Worm (Caenorhabditis elegans) whole organism, early embryonic: Measurements from ENCODE around the gene nspc-20.

ENCODE experiments used
- B0310.2 ChIP-seq: sonication (generic microtip); optimal IDR thresholded peaks from 2 replicates; lab custom pipeline; 2016; ENCODE audit warnings: mild to moderate bottlenecking, missing genetic modification characterization, missing compliant biosample characterization
- F13C5.2 ChIP-seq: sonication (generic microtip); optimal IDR thresholded peaks from 2 replicates; lab custom pipeline; 2017; ENCODE audit warnings: mild to moderate bottlenecking, missing genetic modification characterization, inconsistent platforms, missing compliant biosample characterization
- aly-1 ChIP-seq: sonication (generic microtip); optimal IDR thresholded peaks from 2 replicates; lab custom pipeline; 2016; ENCODE audit warnings: missing genetic modification characterization, missing compliant biosample characterization
- ama-1 ChIP-seq: fragments of 150-350 bp; optimal IDR thresholded peaks from 2 replicates; lab custom pipeline; 2014
- ceh-13 ChIP-seq: fragments of 200-800 bp; sonication (Bioruptor generic); optimal IDR thresholded peaks from 2 replicates; lab custom pipeline; 2018; ENCODE audit warnings: mild to moderate bottlenecking, missing genetic modification characterization, missing compliant biosample characterization
- ceh-36 ChIP-seq: sonication (generic microtip); optimal IDR thresholded peaks from 2 replicates; lab custom pipeline; 2016; ENCODE audit warnings: missing genetic modification characterization, inconsistent platforms, missing compliant biosample characterization
- ets-7 ChIP-seq: sonication (generic microtip); optimal IDR thresholded peaks from 2 replicates; lab custom pipeline; 2016; ENCODE audit warnings: missing genotype, missing genetic modification characterization, missing compliant biosample characterization
- flt-1 ChIP-seq: fragments of 200-800 bp; sonication (Bioruptor generic); IDR thresholded peaks from 2 replicates; pipeline ENCODE4 v1.3.6; 2022; ENCODE audit warnings: missing genetic modification characterization, missing compliant biosample characterization
- hmbx-1 ChIP-seq: sonication (generic microtip); optimal IDR thresholded peaks from 2 replicates; lab custom pipeline; 2016; ENCODE audit warnings: mild to moderate bottlenecking, missing genetic modification characterization, missing compliant biosample characterization
- hmg-4 ChIP-seq: fragments of 200-800 bp; sonication (Bioruptor generic); optimal IDR thresholded peaks from 2 replicates; lab custom pipeline; 2018; ENCODE audit warnings: mild to moderate bottlenecking, missing genetic modification characterization, missing compliant biosample characterization
- hnd-1 ChIP-seq: sonication (generic microtip); optimal IDR thresholded peaks from 2 replicates; lab custom pipeline; 2016; ENCODE audit warnings: missing genetic modification characterization, missing compliant biosample characterization
- pes-1 ChIP-seq: fragments of 200-800 bp; sonication (Bioruptor generic); IDR thresholded peaks from 2 replicates; pipeline ENCODE4 v1.3.6; 2022; ENCODE audit warnings: missing genetic modification reagents, missing genetic modification characterization, missing compliant biosample characterization
- scrt-1 ChIP-seq: fragments of 200-800 bp; sonication (Bioruptor generic); IDR thresholded peaks from 2 replicates; pipeline ENCODE4 v1.3.6; 2022; ENCODE audit warnings: missing genetic modification characterization, missing compliant biosample characterization
- sea-1 ChIP-seq: fragments of 200-800 bp; sonication (Bioruptor generic); conservative IDR thresholded peaks from 2 replicates; pipeline ENCODE4 v1.3.6; 2022; ENCODE audit warnings: missing genetic modification characterization, missing compliant biosample characterization
- tbx-11 ChIP-seq: fragments of 200-800 bp; sonication (Bioruptor generic); IDR thresholded peaks from 2 replicates; pipeline ENCODE4 v1.3.6; 2022; ENCODE audit warnings: missing genetic modification characterization, missing compliant biosample characterization
- tbx-37 ChIP-seq: fragments of 200-800 bp; sonication (Bioruptor generic); conservative IDR thresholded peaks from 2 replicates; pipeline ENCODE4 v1.3.6; 2022; ENCODE audit warnings: missing genetic modification reagents, missing genetic modification characterization, missing compliant biosample characterization
- tra-4 ChIP-seq: sonication (generic microtip); optimal IDR thresholded peaks from 2 replicates; lab custom pipeline; 2017; ENCODE audit warnings: missing genetic modification characterization, missing compliant biosample characterization

The nspc-20 gene

ce11 chrX:14530107-14530506 lies at the start of gene nspc-20:
Gene nspc-20 (minus strand): TSS chrX:14530207.
- no peak for TF ChIP-seq sea-1 (GFP tag; lab: Robert Waterston, UW)

ce11 chrX:14577579-14578127 lies 47.6 kb upstream of the nspc-20 start, which contains the start of gene let-4:
Gene let-4 (plus strand): TSS chrX:14577935.
- TF ChIP-seq flt-1 (GFP tag; lab: Robert Waterston, UW) (no peak), ceh-36 (tag; lab: Kevin White, UChicago) (peak; percentile 14), hmg-4 (peak; percentile 85)

DNA sequence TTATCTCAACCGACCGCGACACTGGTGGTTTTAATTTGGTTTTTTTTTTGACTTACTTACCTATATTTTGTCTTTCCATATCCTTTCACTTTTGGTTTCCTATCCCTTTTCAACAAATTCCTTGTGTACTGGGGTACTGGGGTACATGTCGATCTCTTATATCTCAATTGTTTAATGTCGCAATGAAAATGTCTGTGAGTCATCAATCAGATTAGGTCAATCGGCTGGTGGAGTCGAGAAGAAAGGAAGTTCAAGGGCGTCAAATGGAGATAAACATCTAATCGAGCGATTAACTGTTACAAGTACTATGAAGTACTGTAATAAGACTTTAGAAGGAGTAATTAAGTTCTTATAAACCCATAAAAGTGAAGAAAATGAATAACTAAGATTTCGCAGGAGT lies 45.9 kb upstream of the nspc-20 start:
- TF ChIP-seq ama-1 (lab: Kevin White, UChicago) (no peak), scrt-1 (GFP tag; lab: Robert Waterston, UW) (no peak), aly-1 (tag; lab: Kevin White, UChicago) (no peak), B0310.2 (tag; lab: Kevin White, UChicago) (no peak), hnd-1 (tag; lab: Kevin White, UChicago) (no peak), tbx-37 (GFP tag; lab: Robert Waterston, UW) (no peak), ceh-36 (tag; lab: Kevin White, UChicago) (no peak), ets-7 (tag; lab: Kevin White, UChicago) (no peak), pes-1 (no peak), F13C5.2 (tag; lab: Kevin White, UChicago) (no peak), tbx-11 (GFP tag; lab: Robert Waterston, UW) (no peak), flt-1 (GFP tag; lab: Robert Waterston, UW) (no peak), ceh-13 (GFP tag; lab: Kevin White, UChicago) (no peak), tra-4 (tag; lab: Kevin White, UChicago) (no peak)

DNA sequence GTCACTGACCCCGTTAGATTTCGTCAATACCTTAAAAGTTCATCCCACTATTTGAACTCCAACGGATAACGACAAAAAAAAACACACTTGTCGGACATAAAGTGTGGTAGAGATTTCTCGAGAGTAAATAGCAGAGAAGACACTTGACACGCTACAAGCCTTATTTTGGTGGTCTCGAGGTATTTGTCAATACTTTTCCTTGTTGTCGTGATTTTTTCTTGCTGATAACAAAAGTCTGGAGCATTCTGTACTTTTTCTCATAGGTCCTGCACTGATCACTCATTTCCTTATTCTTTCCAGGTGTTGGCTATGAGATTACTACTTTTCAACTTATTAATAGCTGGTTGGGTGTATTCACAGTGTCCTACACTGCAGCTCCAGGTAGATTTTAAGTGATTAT lies 42.4 kb upstream of the nspc-20 start, which contains the start of gene lron-1:
Gene lron-1, plus strand, starts transcription at position 301 of the 400 bp plus-strand sequence.
- TF ChIP-seq ama-1 (lab: Kevin White, UChicago) (no peak), tra-4 (tag; lab: Kevin White, UChicago) (no peak), flt-1 (GFP tag; lab: Robert Waterston, UW) (no peak), tbx-37 (GFP tag; lab: Robert Waterston, UW) (no peak), scrt-1 (GFP tag; lab: Robert Waterston, UW) (no peak), sea-1 (GFP tag; lab: Robert Waterston, UW) (no peak), ets-7 (tag; lab: Kevin White, UChicago) (no peak), hnd-1 (tag; lab: Kevin White, UChicago) (no peak), ceh-36 (tag; lab: Kevin White, UChicago) (no peak), pes-1 (no peak), hmg-4 (no peak), tbx-11 (GFP tag; lab: Robert Waterston, UW) (no peak)

DNA sequence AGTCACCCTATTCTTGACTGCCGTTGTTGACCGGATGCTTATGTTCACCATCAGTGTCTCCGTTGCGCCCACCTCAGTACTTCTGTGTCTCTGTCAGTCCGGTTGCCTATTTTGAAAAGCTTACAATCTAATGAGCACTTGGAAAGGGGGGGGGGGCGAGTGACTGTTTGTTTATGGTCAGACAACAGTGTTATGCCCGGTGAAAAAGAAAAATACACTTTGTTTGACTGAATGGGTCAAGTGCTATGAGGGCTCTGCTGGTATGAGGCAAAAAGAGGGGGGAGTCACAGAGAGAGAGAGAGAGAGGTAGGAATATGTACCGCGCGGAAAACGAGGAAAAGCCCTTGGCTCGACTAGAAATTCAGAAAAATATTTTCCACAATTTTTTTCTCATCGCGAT lies 41.3 kb upstream of the nspc-20 start:
- TF ChIP-seq scrt-1 (GFP tag; lab: Robert Waterston, UW) (no peak), B0310.2 (tag; lab: Kevin White, UChicago) (no peak), ceh-36 (tag; lab: Kevin White, UChicago) (no peak), F13C5.2 (tag; lab: Kevin White, UChicago) (no peak), ama-1 (lab: Kevin White, UChicago) (no peak), pes-1 (no peak), tbx-37 (GFP tag; lab: Robert Waterston, UW) (no peak), hmbx-1 (tag; lab: Kevin White, UChicago) (no peak), ceh-13 (GFP tag; lab: Kevin White, UChicago) (no peak), hnd-1 (tag; lab: Kevin White, UChicago) (no peak), tra-4 (tag; lab: Kevin White, UChicago) (no peak), hmg-4 (no peak), ets-7 (tag; lab: Kevin White, UChicago) (no peak), tbx-11 (GFP tag; lab: Robert Waterston, UW) (no peak), flt-1 (GFP tag; lab: Robert Waterston, UW) (no peak), aly-1 (tag; lab: Kevin White, UChicago) (no peak), sea-1 (GFP tag; lab: Robert Waterston, UW) (no peak)

DNA sequence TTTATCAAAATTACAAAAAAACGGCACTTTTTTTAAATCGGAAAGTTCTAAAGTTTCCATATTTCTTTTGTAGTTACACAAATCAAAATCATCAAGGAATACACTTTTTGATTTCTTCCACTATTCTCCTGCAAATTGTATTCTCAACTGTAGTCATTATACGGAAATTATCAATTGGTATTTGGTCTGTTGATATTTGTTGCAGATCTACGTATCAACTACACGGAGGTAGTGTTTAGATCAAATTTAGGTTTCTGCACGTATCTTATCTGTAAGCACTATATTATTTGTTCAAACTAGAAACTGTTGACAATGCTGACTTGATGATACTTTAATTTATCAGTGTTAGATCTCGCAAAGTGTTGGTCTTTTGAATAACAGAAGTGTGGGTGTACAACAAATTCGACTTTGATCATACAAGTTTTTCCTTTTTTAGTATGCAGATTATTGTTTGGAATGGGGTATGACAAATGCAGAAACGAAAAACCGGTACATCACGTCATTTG lies 38.3 kb upstream of the nspc-20 start:
- TF ChIP-seq hmg-4: no peak

ce11 chrX:14566047-14566446 lies 36.0 kb upstream of the nspc-20 start:
- no peak for TF ChIP-seq tbx-11 (GFP tag; lab: Robert Waterston, UW)
- TF ChIP-seq sea-1 (GFP tag; lab: Robert Waterston, UW): no peak
- no peak for TF ChIP-seq flt-1 (GFP tag; lab: Robert Waterston, UW)
- no peak for TF ChIP-seq ceh-36 (tag; lab: Kevin White, UChicago)
- TF ChIP-seq aly-1 (tag; lab: Kevin White, UChicago): no peak
- TF ChIP-seq scrt-1 (GFP tag; lab: Robert Waterston, UW): no peak
- no peak for TF ChIP-seq hmg-4
- no peak for TF ChIP-seq tbx-37 (GFP tag; lab: Robert Waterston, UW)
- no peak for TF ChIP-seq B0310.2 (tag; lab: Kevin White, UChicago)
- no peak for TF ChIP-seq ets-7 (tag; lab: Kevin White, UChicago)
- TF ChIP-seq F13C5.2 (tag; lab: Kevin White, UChicago): no peak

DNA sequence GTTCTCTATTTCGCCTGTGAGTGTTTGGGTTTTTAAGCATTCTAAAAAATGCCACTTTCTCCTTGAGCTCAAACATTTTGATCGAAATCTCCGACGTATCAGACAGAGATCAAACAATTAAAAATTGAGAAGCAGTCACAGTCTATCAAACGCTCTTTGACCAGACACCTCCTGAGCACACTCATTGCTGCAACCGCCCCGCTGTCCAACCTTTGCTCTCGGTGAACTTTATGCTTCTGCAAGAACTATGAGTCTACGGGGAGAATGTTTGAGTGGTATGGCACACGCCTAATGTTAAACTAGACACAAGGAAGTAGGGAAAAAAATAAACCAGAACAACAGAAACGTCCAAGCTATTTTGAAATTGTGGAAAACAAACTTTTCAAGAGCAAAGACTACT lies 35.2 kb upstream of the nspc-20 start:
- TF ChIP-seq ceh-36 (tag; lab: Kevin White, UChicago): no peak
